Worm (Caenorhabditis elegans) whole organism, midembryonic: ENCODE measurements around the gene col-159.

Source experiments
- cog-1 ChIP-seq: sonication (generic microtip); optimal IDR thresholded peaks from 2 replicates; lab custom pipeline; 2016; ENCODE audit warnings: missing genetic modification characterization, missing compliant biosample characterization
- flt-1 ChIP-seq: fragments of 200-800 bp; sonication (Bioruptor generic); IDR thresholded peaks from 2 replicates; pipeline ENCODE4 v1.3.6; 2022; ENCODE audit warnings: missing genetic modification characterization, missing compliant biosample characterization
- klf-2 ChIP-seq: fragments of 200-800 bp; sonication (Bioruptor generic); conservative IDR thresholded peaks from 2 replicates; pipeline ENCODE4 v1.3.6; 2022; ENCODE audit warnings: missing genetic modification reagents, missing genetic modification characterization, missing compliant biosample characterization
- med-1 ChIP-seq: sonication (generic microtip); optimal IDR thresholded peaks from 2 replicates; lab custom pipeline; 2017; ENCODE audit warnings: missing genetic modification characterization, mild to moderate bottlenecking, missing compliant biosample characterization, antibody characterized with exemption, missing genetic modification reagents; ENCODE audit not compliant: insufficient read depth
- ref-1 ChIP-seq: fragments of 200-800 bp; sonication (Bioruptor generic); conservative IDR thresholded peaks from 2 replicates; pipeline ENCODE4 v1.3.6; 2022; ENCODE audit warnings: missing genetic modification reagents, missing genetic modification characterization, missing compliant biosample characterization
- tab-1 ChIP-seq: fragments of 200-800 bp; sonication (Bioruptor generic); IDR thresholded peaks from 2 replicates; pipeline ENCODE4 v1.3.6; 2022; ENCODE audit warnings: missing genetic modification characterization, missing compliant biosample characterization
- ztf-23 ChIP-seq: fragments of 200-800 bp; sonication (Bioruptor generic); IDR thresholded peaks from 2 replicates; pipeline ENCODE4 v1.3.6; 2022; ENCODE audit warnings: missing genetic modification reagents, missing genetic modification characterization, missing compliant biosample characterization

- TF ChIP-seq flt-1 (GFP tag; lab: Robert Waterston, UW): no peak
- no peak for TF ChIP-seq cog-1 (tag; lab: Kevin White, UChicago)
- no peak for TF ChIP-seq tab-1 (GFP tag; lab: Robert Waterston, UW)
- no peak for TF ChIP-seq ref-1 (GFP tag; lab: Robert Waterston, UW)
- no peak for TF ChIP-seq med-1
- TF ChIP-seq klf-2 (GFP tag; lab: Robert Waterston, UW): no peak
- TF ChIP-seq ztf-23 (GFP tag; lab: Robert Waterston, UW): no peak
Measured at ce11 chrV:13207426-13207825, 5.4 kb upstream of the col-159 start, which contains the start of gene F57B1.5.
